Fruit fly (Drosophila melanogaster) whole organism, adult: ENCODE measurements around the gene CG15914.

Source experiments
- CG11617 ChIP-seq: fragments of 200-800 bp; sonication (Bioruptor generic); optimal IDR thresholded peaks from 2 replicates; lab custom pipeline; 2017; ENCODE audit warnings: mild to moderate bottlenecking, missing biosample characterization, missing genetic modification reagents, missing genetic modification characterization
- CG12768 ChIP-seq: fragments of 200-800 bp; sonication (Bioruptor generic); optimal IDR thresholded peaks from 2 replicates; lab custom pipeline; 2017; ENCODE audit warnings: missing biosample characterization, missing genetic modification characterization, mild to moderate bottlenecking, moderate library complexity, missing genetic modification reagents
- CG14711 ChIP-seq: fragments of 200-800 bp; sonication (Bioruptor generic); optimal IDR thresholded peaks from 2 replicates; lab custom pipeline; 2018; ENCODE audit warnings: missing biosample characterization, mild to moderate bottlenecking, missing genetic modification characterization, moderate library complexity
- CG1620 ChIP-seq: fragments of 200-800 bp; sonication (Bioruptor generic); optimal IDR thresholded peaks from 2 replicates; lab custom pipeline; 2016; ENCODE audit warnings: missing biosample characterization, missing genetic modification characterization
- CG33017 ChIP-seq: fragments of 200-800 bp; sonication (Bioruptor generic); optimal IDR thresholded peaks from 2 replicates; lab custom pipeline; 2018; ENCODE audit warnings: missing biosample characterization, mild to moderate bottlenecking, missing genetic modification characterization, moderate library complexity
- CG5204 ChIP-seq: fragments of 200-800 bp; sonication (Bioruptor generic); optimal IDR thresholded peaks from 2 replicates; lab custom pipeline; 2016; ENCODE audit warnings: missing biosample characterization, missing genetic modification characterization
- CG7045 ChIP-seq: fragments of 200-800 bp; sonication (Bioruptor generic); optimal IDR thresholded peaks from 2 replicates; lab custom pipeline; 2017; ENCODE audit warnings: missing biosample characterization, mild to moderate bottlenecking, missing genetic modification characterization
- CG7101 ChIP-seq: fragments of 200-800 bp; sonication (Bioruptor generic); optimal IDR thresholded peaks from 2 replicates; lab custom pipeline; 2018; ENCODE audit warnings: missing biosample characterization, mild to moderate bottlenecking, missing genetic modification characterization, moderate library complexity
- Clk ChIP-seq: fragments of 200-800 bp; sonication (Bioruptor generic); optimal IDR thresholded peaks from 2 replicates; lab custom pipeline; 2017; ENCODE audit warnings: missing biosample characterization, missing genetic modification characterization
- Crg-1 ChIP-seq: fragments of 200-800 bp; sonication (Bioruptor generic); optimal IDR thresholded peaks from 2 replicates; lab custom pipeline; 2016; ENCODE audit warnings: missing biosample characterization, missing genetic modification characterization
- Hr96 ChIP-seq: fragments of 200-800 bp; sonication (Bioruptor generic); optimal IDR thresholded peaks from 2 replicates; lab custom pipeline; 2016; ENCODE audit warnings: missing biosample characterization, missing genetic modification characterization
- Mnt ChIP-seq: fragments of 200-800 bp; sonication (Bioruptor generic); optimal IDR thresholded peaks from 2 replicates; lab custom pipeline; 2016; ENCODE audit warnings: missing biosample characterization, mild to moderate bottlenecking, missing genetic modification characterization
- bab1 ChIP-seq: fragments of 200-800 bp; sonication (Bioruptor generic); optimal IDR thresholded peaks from 3 replicates; lab custom pipeline; 2019; ENCODE audit warnings: missing biosample characterization, mild to moderate bottlenecking, missing genetic modification characterization, moderate library complexity
- cic ChIP-seq: fragments of 200-800 bp; sonication (Bioruptor generic); optimal IDR thresholded peaks from 2 replicates; lab custom pipeline; 2017; ENCODE audit warnings: missing biosample characterization, mild to moderate bottlenecking, missing genetic modification characterization, moderate library complexity
- cnc ChIP-seq, 2 experiments: fragments of >200 bp; optimal IDR thresholded peaks; 2 replicates each; lab custom pipeline; 2017
- kay ChIP-seq: fragments of 200-800 bp; sonication (Bioruptor generic); peaks from one replicate; lab custom pipeline; 2016; ENCODE audit warnings: missing biosample characterization, missing genetic modification characterization, borderline replicate concordance
- ovo ChIP-seq: fragments of 200-800 bp; sonication (Bioruptor generic); optimal IDR thresholded peaks from 2 replicates; lab custom pipeline; 2016; ENCODE audit warnings: missing biosample characterization, missing genetic modification characterization
- pad ChIP-seq: fragments of 200-800 bp; sonication (Bioruptor generic); optimal IDR thresholded peaks from 3 replicates; lab custom pipeline; 2017; ENCODE audit warnings: missing biosample characterization, missing genetic modification characterization, mild to moderate bottlenecking, moderate library complexity, missing genetic modification reagents
- tj ChIP-seq: fragments of 200-800 bp; sonication (Bioruptor generic); optimal IDR thresholded peaks from 3 replicates; lab custom pipeline; 2017; ENCODE audit warnings: missing biosample characterization, mild to moderate bottlenecking, missing genetic modification characterization, moderate library complexity
- toe ChIP-seq: fragments of 200-800 bp; sonication (Bioruptor generic); optimal IDR thresholded peaks from 2 replicates; lab custom pipeline; 2016; ENCODE audit warnings: missing biosample characterization, missing genetic modification characterization

CG15914 gene

dm6 chrX:15809255-15809654 is 44.0 kb upstream of the CG15914 start, which contains the start of gene CG8509:
CG8509 (plus strand) TSS chrX:15809555.
- TF ChIP-seq CG7045 (GFP tag; lab: Kevin White, UChicago) (no peak), CG33017 (tag; lab: Kevin White, UChicago) (no peak), toe (GFP tag; lab: Kevin White, UChicago) (no peak), CG1620 (GFP tag; lab: Kevin White, UChicago) (no peak), CG11617 (GFP tag; lab: Kevin White, UChicago) (no peak), CG14711 (tag; lab: Kevin White, UChicago) (no peak), ovo (GFP tag; lab: Kevin White, UChicago) (no peak), Clk (no peak), tj (no peak), Crg-1 (GFP tag; lab: Kevin White, UChicago) (no peak), cnc (optimal IDR thresholded peaks at IDR 0.05; lab: Kevin White, UChicago) (no peak), cic (GFP tag; lab: Kevin White, UChicago) (no peak), Mnt (GFP tag; lab: Kevin White, UChicago) (no peak), CG12768 (GFP tag; lab: Kevin White, UChicago) (no peak), CG7101 (tag; lab: Kevin White, UChicago) (no peak), kay (GFP tag; lab: Kevin White, UChicago) (no peak)

- TF ChIP-seq Clk (no peak), toe (GFP tag; lab: Kevin White, UChicago) (no peak), CG1620 (GFP tag; lab: Kevin White, UChicago) (no peak), ovo (GFP tag; lab: Kevin White, UChicago) (no peak), Crg-1 (GFP tag; lab: Kevin White, UChicago) (no peak), CG7101 (tag; lab: Kevin White, UChicago) (peak; percentile 27), CG5204 (GFP tag; lab: Kevin White, UChicago) (no peak), CG7045 (GFP tag; lab: Kevin White, UChicago) (no peak), tj (peak; percentile 82), CG12768 (GFP tag; lab: Kevin White, UChicago) (peak; percentile 3), bab1 (GFP tag; lab: Kevin White, UChicago) (peak; percentile 78), cnc (optimal IDR thresholded peaks at IDR 0.05; lab: Kevin White, UChicago) (no peak), Mnt (GFP tag; lab: Kevin White, UChicago) (peak; percentile 20), cic (GFP tag; lab: Kevin White, UChicago) (peak; percentile 61), pad (GFP tag; lab: Kevin White, UChicago) (peak; percentile 1), CG11617 (GFP tag; lab: Kevin White, UChicago) (peak; percentile 44), CG14711 (tag; lab: Kevin White, UChicago) (peak; percentile 65), Hr96 (GFP tag; lab: Kevin White, UChicago) (no peak), CG33017 (tag; lab: Kevin White, UChicago) (no peak), kay (GFP tag; lab: Kevin White, UChicago) (peak; percentile 80)
Measured at dm6 chrX:15811666-15812614, 41.3 kb upstream of the CG15914 start.

- no peak for TF ChIP-seq cic (GFP tag; lab: Kevin White, UChicago)
- TF ChIP-seq kay (GFP tag; lab: Kevin White, UChicago) = peak; percentile 75
Measured at dm6 chrX:15812615-15812995, 40.6 kb upstream of the CG15914 start.

dm6 chrX:15813224-15813623 is 40.0 kb upstream of the CG15914 start:
- TF ChIP-seq CG7045 (GFP tag; lab: Kevin White, UChicago) = no peak
- TF ChIP-seq CG33017 (tag; lab: Kevin White, UChicago) = no peak
- peak; percentile 93 for TF ChIP-seq kay (GFP tag; lab: Kevin White, UChicago)
- no peak for TF ChIP-seq CG11617 (GFP tag; lab: Kevin White, UChicago)
- peak; percentile 22 for TF ChIP-seq tj
- no peak for TF ChIP-seq Crg-1 (GFP tag; lab: Kevin White, UChicago)
- peak; percentile 18 for TF ChIP-seq ovo (GFP tag; lab: Kevin White, UChicago)

- peak; percentile 86 for TF ChIP-seq tj
- no peak for TF ChIP-seq cic (GFP tag; lab: Kevin White, UChicago)
Measured at dm6 chrX:15814485-15814884, 38.7 kb upstream of the CG15914 start.

dm6 chrX:15816127-15816526 is 37.1 kb upstream of the CG15914 start:
- no peak for TF ChIP-seq cnc (optimal IDR thresholded peaks at IDR 0.05; lab: Kevin White, UChicago)
- no peak for TF ChIP-seq bab1 (GFP tag; lab: Kevin White, UChicago)
- no peak for TF ChIP-seq Hr96 (GFP tag; lab: Kevin White, UChicago)
- no peak for TF ChIP-seq CG7101 (tag; lab: Kevin White, UChicago)
- TF ChIP-seq CG11617 (GFP tag; lab: Kevin White, UChicago) = no peak
- TF ChIP-seq CG7045 (GFP tag; lab: Kevin White, UChicago) = no peak
- TF ChIP-seq toe (GFP tag; lab: Kevin White, UChicago) = no peak
- no peak for TF ChIP-seq kay (GFP tag; lab: Kevin White, UChicago)
- TF ChIP-seq pad (GFP tag; lab: Kevin White, UChicago) = no peak
- no peak for TF ChIP-seq CG1620 (GFP tag; lab: Kevin White, UChicago)
- no peak for TF ChIP-seq CG12768 (GFP tag; lab: Kevin White, UChicago)
- no peak for TF ChIP-seq CG14711 (tag; lab: Kevin White, UChicago)
- TF ChIP-seq Clk = no peak
- no peak for TF ChIP-seq CG5204 (GFP tag; lab: Kevin White, UChicago)
- TF ChIP-seq CG33017 (tag; lab: Kevin White, UChicago) = no peak
- no peak for TF ChIP-seq Crg-1 (GFP tag; lab: Kevin White, UChicago)
- TF ChIP-seq tj = no peak
